Fruit fly (Drosophila melanogaster): ENCODE results near the gene ine.

ine gene

DNA sequence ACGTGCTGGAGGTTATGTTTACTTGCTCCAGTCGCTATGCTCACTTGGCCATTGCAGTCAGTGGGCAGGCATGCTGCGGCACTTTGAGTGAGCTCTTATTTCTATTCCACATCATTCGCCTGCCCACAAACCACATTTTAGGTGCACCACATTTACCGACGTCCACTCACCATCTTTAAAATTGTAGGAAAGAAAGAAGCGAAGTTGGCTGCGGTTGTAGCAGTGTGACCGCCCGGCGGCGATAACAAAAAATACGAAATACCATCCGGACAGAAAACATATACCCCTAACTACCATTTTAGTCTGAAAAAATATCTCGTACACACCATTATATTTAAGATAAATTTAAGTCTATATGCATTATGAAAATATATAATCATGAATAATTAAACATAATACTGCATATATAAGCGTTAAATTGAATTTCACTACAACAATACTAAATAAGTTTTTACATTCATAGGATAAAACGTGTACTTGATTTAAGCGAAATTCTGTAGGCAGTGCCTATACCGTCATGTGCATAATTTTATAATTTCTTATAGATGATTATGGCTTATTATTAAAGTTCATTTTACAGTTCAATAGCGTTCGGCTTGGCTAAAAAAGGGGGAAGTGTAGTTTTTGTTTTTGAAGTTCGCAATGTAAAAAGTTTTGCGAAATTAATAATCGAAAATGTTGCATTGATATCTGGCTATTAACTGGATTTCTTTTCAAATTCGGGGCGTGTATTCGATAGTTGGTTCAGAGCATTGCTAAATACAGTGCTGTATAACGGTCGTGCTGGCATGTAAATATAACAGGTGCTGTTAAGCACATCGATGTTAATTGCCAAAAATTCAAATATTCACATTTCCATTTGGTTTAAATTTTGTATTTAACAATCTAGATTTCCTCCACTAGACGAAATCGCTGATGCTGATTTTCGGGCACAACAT lies 18.4 kb downstream of the ine start, which contains the start of gene RpL27A:
RpL27A (minus strand) TSS at position 246 of the 938 bp plus-strand sequence.
- TF ChIP-seq ovo (GFP tag; optimal IDR thresholded peaks at IDR 0.05), result peak; percentile 72
- TF ChIP-seq cnc (optimal IDR thresholded peaks at IDR 0.05), result no peak
- no peak for TF ChIP-seq kay (GFP tag; ENCODE audit: borderline replicate concordance)
- TF ChIP-seq Mnt (GFP tag; optimal IDR thresholded peaks at IDR 0.05), result peak; percentile 93
- peak; percentile 65 for TF ChIP-seq cic (GFP tag; optimal IDR thresholded peaks at IDR 0.05)
- peak; percentile 61 for TF ChIP-seq CG33017 (tag; optimal IDR thresholded peaks at IDR 0.05)
- TF ChIP-seq CG5204 (GFP tag; optimal IDR thresholded peaks at IDR 0.05), result no peak
- TF ChIP-seq pad (GFP tag; optimal IDR thresholded peaks at IDR 0.05), result peak; percentile 51
- TF ChIP-seq CG7045 (GFP tag; optimal IDR thresholded peaks at IDR 0.05), result peak; percentile 74
- TF ChIP-seq CG12768 (GFP tag; optimal IDR thresholded peaks at IDR 0.05), result peak; percentile 60
- TF ChIP-seq CG7101 (tag; optimal IDR thresholded peaks at IDR 0.05), result peak; percentile 85
- peak; percentile 53 for TF ChIP-seq CG14711 (tag; optimal IDR thresholded peaks at IDR 0.05)
- TF ChIP-seq bab1 (GFP tag; optimal IDR thresholded peaks at IDR 0.05), result peak; percentile 81
- TF ChIP-seq toe (GFP tag; optimal IDR thresholded peaks at IDR 0.05), result peak; percentile 68
- TF ChIP-seq tj (GFP tag; optimal IDR thresholded peaks at IDR 0.05), result peak; percentile 54
- TF ChIP-seq CG1620 (GFP tag; optimal IDR thresholded peaks at IDR 0.05), result peak; percentile 68
- TF ChIP-seq Crg-1 (GFP tag; optimal IDR thresholded peaks at IDR 0.05), result peak; percentile 70
- peak; percentile 77 for TF ChIP-seq Hr96 (GFP tag; optimal IDR thresholded peaks at IDR 0.05)
- TF ChIP-seq CG11617 (GFP tag; optimal IDR thresholded peaks at IDR 0.05), result peak; percentile 88
- TF ChIP-seq Clk (GFP tag; optimal IDR thresholded peaks at IDR 0.05), result peak; percentile 30

DNA sequence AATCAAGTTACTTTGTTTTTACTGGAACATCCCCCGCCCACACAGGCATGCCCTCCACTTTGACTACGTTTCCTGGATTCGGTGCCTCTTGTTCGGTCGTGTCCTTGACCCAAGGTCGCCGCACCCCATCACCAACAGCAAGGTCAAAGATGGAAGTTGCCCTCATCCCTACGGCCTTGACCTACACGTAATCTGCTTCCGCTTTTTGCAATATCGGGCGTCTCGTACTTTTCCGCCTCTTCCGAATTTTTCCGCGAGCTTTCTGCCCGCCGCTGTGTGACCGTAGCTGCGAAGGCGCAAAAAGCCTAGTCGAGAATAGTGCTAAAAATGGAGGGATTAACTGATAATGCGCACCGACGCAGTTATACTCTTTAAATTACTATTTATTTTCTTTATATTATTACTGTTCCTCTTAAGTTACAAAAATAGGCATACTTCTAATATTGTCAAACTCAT lies 20.3 kb downstream of the ine start, which contains the start of gene Gs1l:
Gs1l (minus strand) TSS at position 269 of the 456 bp plus-strand sequence.
- TF ChIP-seq bab1 (GFP tag; optimal IDR thresholded peaks at IDR 0.05), result peak; percentile 19
- no peak for TF ChIP-seq CG7045 (GFP tag; optimal IDR thresholded peaks at IDR 0.05)
- TF ChIP-seq tj (GFP tag; optimal IDR thresholded peaks at IDR 0.05), result peak; percentile 3
- TF ChIP-seq CG5204 (GFP tag; optimal IDR thresholded peaks at IDR 0.05), result no peak
- no peak for TF ChIP-seq Crg-1 (GFP tag; optimal IDR thresholded peaks at IDR 0.05)
- TF ChIP-seq Mnt (GFP tag; optimal IDR thresholded peaks at IDR 0.05), result peak; percentile 36
- TF ChIP-seq pad (GFP tag; optimal IDR thresholded peaks at IDR 0.05), result peak; percentile 17
- TF ChIP-seq cnc (optimal IDR thresholded peaks at IDR 0.05), result no peak
- no peak for TF ChIP-seq kay (GFP tag; ENCODE audit: borderline replicate concordance)
- no peak for TF ChIP-seq CG1620 (GFP tag; optimal IDR thresholded peaks at IDR 0.05)
- no peak for TF ChIP-seq Clk (GFP tag; optimal IDR thresholded peaks at IDR 0.05)
- peak; percentile 29 for TF ChIP-seq CG12768 (GFP tag; optimal IDR thresholded peaks at IDR 0.05)
- TF ChIP-seq CG7101 (tag; optimal IDR thresholded peaks at IDR 0.05), result peak; percentile 35
- TF ChIP-seq CG33017 (tag; optimal IDR thresholded peaks at IDR 0.05), result peak; percentile 30
- peak; percentile 13 for TF ChIP-seq CG14711 (tag; optimal IDR thresholded peaks at IDR 0.05)
- TF ChIP-seq CG11617 (GFP tag; optimal IDR thresholded peaks at IDR 0.05), result peak; percentile 14
- TF ChIP-seq cic (GFP tag; optimal IDR thresholded peaks at IDR 0.05), result peak; percentile 47
- no peak for TF ChIP-seq Hr96 (GFP tag; optimal IDR thresholded peaks at IDR 0.05)
- TF ChIP-seq toe (GFP tag; optimal IDR thresholded peaks at IDR 0.05), result no peak
- TF ChIP-seq ovo (GFP tag; optimal IDR thresholded peaks at IDR 0.05), result no peak

DNA sequence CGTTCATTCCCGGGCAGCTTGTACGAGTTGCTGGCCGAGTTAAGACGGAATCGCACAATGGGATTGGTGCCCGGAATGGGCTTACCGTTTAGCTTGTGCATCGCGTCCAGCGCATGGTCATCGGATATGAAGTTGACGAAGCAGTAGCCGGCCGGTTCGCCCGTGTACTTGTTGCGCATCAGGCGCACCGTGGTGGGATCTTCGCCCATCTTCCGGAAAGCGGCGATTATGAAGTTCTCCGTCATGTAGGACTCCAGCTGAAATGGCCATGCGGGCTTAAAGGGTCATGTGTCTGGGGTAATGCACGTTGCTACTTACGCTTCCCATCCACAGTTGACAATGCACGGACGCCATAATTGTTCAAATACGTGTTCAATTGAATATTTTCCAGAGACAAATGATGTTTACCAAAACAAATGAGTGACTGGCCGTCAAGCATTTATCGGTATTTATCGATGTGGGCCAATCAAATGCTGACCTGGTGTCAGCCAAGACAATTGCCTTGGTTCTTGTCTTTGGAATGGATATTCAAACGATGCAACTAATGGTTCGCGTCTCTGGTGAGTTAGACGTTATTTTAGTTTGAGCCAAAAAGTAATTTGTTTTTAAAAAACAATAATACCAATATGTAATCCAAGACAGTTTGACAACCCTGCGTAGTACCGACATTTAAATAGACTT lies 22.7 kb downstream of the ine start, which contains the start of the genes Secp43 and ND-B8:
Secp43 (minus strand) TSS at position 445 of the 681 bp plus-strand sequence.
ND-B8 (plus strand) TSS at position 618 of the 681 bp plus-strand sequence.
- TF ChIP-seq bab1 (GFP tag; optimal IDR thresholded peaks at IDR 0.05), result peak; percentile 54
- TF ChIP-seq Clk (GFP tag; optimal IDR thresholded peaks at IDR 0.05), result no peak
- TF ChIP-seq CG7101 (tag; optimal IDR thresholded peaks at IDR 0.05), result peak; percentile 34
- TF ChIP-seq CG14711 (tag; optimal IDR thresholded peaks at IDR 0.05), result peak; percentile 40
- TF ChIP-seq cnc (optimal IDR thresholded peaks at IDR 0.05), result no peak
- TF ChIP-seq cic (GFP tag; optimal IDR thresholded peaks at IDR 0.05), result no peak
- TF ChIP-seq Crg-1 (GFP tag; optimal IDR thresholded peaks at IDR 0.05), result peak; percentile 32
- peak; percentile 13 for TF ChIP-seq Mnt (GFP tag; optimal IDR thresholded peaks at IDR 0.05)

DNA sequence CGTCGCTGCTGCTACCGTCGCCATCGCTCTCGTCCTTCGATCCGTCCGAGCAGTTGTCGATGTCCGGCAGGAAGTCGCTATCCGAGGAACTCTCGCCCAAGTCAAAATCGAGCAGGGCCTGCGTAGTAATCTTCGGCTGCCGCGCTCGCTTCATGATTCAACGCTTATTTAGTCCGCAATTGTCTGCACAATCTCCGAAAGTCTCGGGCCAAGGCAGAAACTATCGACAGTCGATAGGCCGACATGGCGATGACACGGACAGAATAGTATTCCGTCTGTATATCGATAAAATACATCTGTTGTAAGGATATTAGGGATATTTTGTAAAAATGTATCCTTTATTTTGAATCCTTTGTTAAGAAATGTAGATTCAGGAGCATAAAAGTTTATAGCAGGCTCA lies 24.0 kb downstream of the ine start, which contains the start of gene CG15439:
CG15439 (minus strand) TSS at position 241 of the 400 bp plus-strand sequence.
- TF ChIP-seq CG5204 (GFP tag; optimal IDR thresholded peaks at IDR 0.05), result no peak
- no peak for TF ChIP-seq CG7045 (GFP tag; optimal IDR thresholded peaks at IDR 0.05)
- TF ChIP-seq tj (GFP tag; optimal IDR thresholded peaks at IDR 0.05), result no peak
- TF ChIP-seq CG1620 (GFP tag; optimal IDR thresholded peaks at IDR 0.05), result no peak
- TF ChIP-seq toe (GFP tag; optimal IDR thresholded peaks at IDR 0.05), result no peak
- no peak for TF ChIP-seq ovo (GFP tag; optimal IDR thresholded peaks at IDR 0.05)
- no peak for TF ChIP-seq CG11617 (GFP tag; optimal IDR thresholded peaks at IDR 0.05)
- TF ChIP-seq CG14711 (tag; optimal IDR thresholded peaks at IDR 0.05), result no peak
- no peak for TF ChIP-seq Crg-1 (GFP tag; optimal IDR thresholded peaks at IDR 0.05)
- TF ChIP-seq CG33017 (tag; optimal IDR thresholded peaks at IDR 0.05), result no peak
- TF ChIP-seq bab1 (GFP tag; optimal IDR thresholded peaks at IDR 0.05), result no peak
- TF ChIP-seq CG7101 (tag; optimal IDR thresholded peaks at IDR 0.05), result no peak
- no peak for TF ChIP-seq Mnt (GFP tag; optimal IDR thresholded peaks at IDR 0.05)
- no peak for TF ChIP-seq Hr96 (GFP tag; optimal IDR thresholded peaks at IDR 0.05)
- no peak for TF ChIP-seq kay (GFP tag; ENCODE audit: borderline replicate concordance)
- TF ChIP-seq cic (GFP tag; optimal IDR thresholded peaks at IDR 0.05), result no peak

DNA sequence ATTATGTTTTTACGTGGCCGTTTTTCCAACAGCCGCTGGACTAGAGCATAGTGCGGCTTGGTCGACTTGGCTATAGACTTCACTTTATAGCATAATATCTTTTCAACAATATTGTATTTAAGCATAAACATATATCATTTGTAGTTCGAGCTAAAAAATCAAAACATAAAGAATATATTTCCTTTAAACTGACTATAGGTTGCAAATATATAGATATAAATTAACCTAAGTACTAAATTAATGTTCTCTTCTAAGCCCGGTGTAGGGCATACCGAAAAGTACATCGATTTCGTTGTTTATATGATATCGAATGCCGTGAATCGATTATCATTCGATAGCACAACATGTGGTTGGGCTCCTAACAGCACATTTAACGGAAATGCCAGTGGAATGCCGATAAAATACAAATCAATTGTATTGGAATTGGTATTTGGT lies 28.2 kb downstream of the ine start, which contains the start of gene MFS18:
MFS18 (minus strand) TSS at position 54 of the 435 bp plus-strand sequence.
- TF ChIP-seq CG5204 (GFP tag; optimal IDR thresholded peaks at IDR 0.05), result no peak
- peak; percentile 54 for TF ChIP-seq cic (GFP tag; optimal IDR thresholded peaks at IDR 0.05)
- peak; percentile 97 for TF ChIP-seq CG14711 (tag; optimal IDR thresholded peaks at IDR 0.05)
- TF ChIP-seq pad (GFP tag; optimal IDR thresholded peaks at IDR 0.05), result peak; percentile 76
- no peak for TF ChIP-seq cnc (optimal IDR thresholded peaks at IDR 0.05)
- TF ChIP-seq tj (GFP tag; optimal IDR thresholded peaks at IDR 0.05), result peak; percentile 63
- TF ChIP-seq CG11617 (GFP tag; optimal IDR thresholded peaks at IDR 0.05), result peak; percentile 90
- peak; percentile 96 for TF ChIP-seq bab1 (GFP tag; optimal IDR thresholded peaks at IDR 0.05)
- TF ChIP-seq CG7045 (GFP tag; optimal IDR thresholded peaks at IDR 0.05), result peak; percentile 81
- TF ChIP-seq CG1620 (GFP tag; optimal IDR thresholded peaks at IDR 0.05), result peak; percentile 58
- peak; percentile 94 for TF ChIP-seq CG7101 (tag; optimal IDR thresholded peaks at IDR 0.05)
- no peak for TF ChIP-seq Hr96 (GFP tag; optimal IDR thresholded peaks at IDR 0.05)
- peak; percentile 58 for TF ChIP-seq Clk (GFP tag; optimal IDR thresholded peaks at IDR 0.05)
- peak; percentile 93 for TF ChIP-seq CG33017 (tag; optimal IDR thresholded peaks at IDR 0.05)
- peak; percentile 91 for TF ChIP-seq Mnt (GFP tag; optimal IDR thresholded peaks at IDR 0.05)
- TF ChIP-seq CG12768 (GFP tag; optimal IDR thresholded peaks at IDR 0.05), result peak; percentile 95
- peak; percentile 57 for TF ChIP-seq Crg-1 (GFP tag; optimal IDR thresholded peaks at IDR 0.05)
- no peak for TF ChIP-seq toe (GFP tag; optimal IDR thresholded peaks at IDR 0.05)
- peak; percentile 77 for TF ChIP-seq ovo (GFP tag; optimal IDR thresholded peaks at IDR 0.05)
